Fruit fly (Drosophila melanogaster) whole organism, prepupa: ENCODE results near the gene CG33644.

Experiments
- CG10631 ChIP-seq: fragments of 200-800 bp; sonication (Bioruptor generic); optimal IDR thresholded peaks from 2 replicates; lab custom pipeline; 2016; ENCODE audit warnings: missing biosample characterization, missing genetic modification characterization
- CG10669 ChIP-seq: fragments of 200-800 bp; sonication (Bioruptor generic); optimal IDR thresholded peaks from 3 replicates; lab custom pipeline; 2018; ENCODE audit warnings: missing biosample characterization, mild to moderate bottlenecking, missing genetic modification characterization, moderate library complexity
- CG11902 ChIP-seq: fragments of 200-800 bp; sonication (Bioruptor generic); optimal IDR thresholded peaks from 3 replicates; lab custom pipeline; 2016; ENCODE audit warnings: missing biosample characterization, missing genetic modification characterization
- CG15336 ChIP-seq: fragments of 200-800 bp; sonication (Bioruptor generic); IDR thresholded peaks from 2 replicates; pipeline ENCODE4 v1.3.6; 2022; ENCODE audit warnings: missing biosample characterization, missing genetic modification characterization
- CG3032 ChIP-seq: fragments of 200-800 bp; optimal IDR thresholded peaks from 2 replicates; lab custom pipeline; 2019; ENCODE audit warnings: missing biosample characterization, mild to moderate bottlenecking, missing genetic modification characterization, moderate library complexity
- CG32006 ChIP-seq: fragments of 200-800 bp; sonication (Bioruptor generic); optimal IDR thresholded peaks from 3 replicates; lab custom pipeline; 2017; ENCODE audit warnings: missing biosample characterization, mild to moderate bottlenecking, missing genetic modification characterization
- CG34406 ChIP-seq: fragments of 200-800 bp; sonication (Bioruptor generic); optimal IDR thresholded peaks from 3 replicates; lab custom pipeline; 2016; ENCODE audit warnings: missing biosample characterization, missing genetic modification characterization
- CG6163 ChIP-seq: fragments of 200-800 bp; sonication (Bioruptor generic); IDR thresholded peaks from 3 replicates; pipeline ENCODE4 v1.3.6; 2022; ENCODE audit warnings: missing biosample characterization, missing genetic modification characterization
- CG6276 ChIP-seq: fragments of 200-800 bp; sonication (Bioruptor generic); optimal IDR thresholded peaks from 2 replicates; lab custom pipeline; 2017; ENCODE audit warnings: missing biosample characterization, mild to moderate bottlenecking, missing genetic modification characterization
- CG6792 ChIP-seq: fragments of 200-800 bp; sonication (Bioruptor generic); optimal IDR thresholded peaks from 3 replicates; lab custom pipeline; 2016; ENCODE audit warnings: missing biosample characterization, missing genetic modification characterization
- CG6808 ChIP-seq: fragments of 200-800 bp; sonication (Bioruptor generic); optimal IDR thresholded peaks from 3 replicates; lab custom pipeline; 2017; ENCODE audit warnings: missing biosample characterization, missing genetic modification characterization, mild to moderate bottlenecking, moderate library complexity, missing genetic modification reagents
- CG8632 ChIP-seq: fragments of 200-800 bp; sonication (Bioruptor generic); optimal IDR thresholded peaks from 3 replicates; lab custom pipeline; 2016; ENCODE audit warnings: missing biosample characterization, missing genetic modification characterization
- CG9139 ChIP-seq: fragments of 200-800 bp; sonication (Bioruptor generic); optimal IDR thresholded peaks from 3 replicates; lab custom pipeline; 2017; ENCODE audit warnings: missing biosample characterization, mild to moderate bottlenecking, missing genetic modification characterization
- Eip75B ChIP-seq: fragments of 200-800 bp; sonication (Bioruptor generic); optimal IDR thresholded peaks from 3 replicates; lab custom pipeline; 2016; ENCODE audit warnings: missing biosample characterization, missing genetic modification characterization
- Eip78C ChIP-seq: fragments of 200-800 bp; sonication (Bioruptor generic); peaks from one replicate; lab custom pipeline; 2016; ENCODE audit warnings: missing biosample characterization, missing genetic modification characterization
- Eip93F ChIP-seq: fragments of 200-800 bp; sonication (Bioruptor generic); optimal IDR thresholded peaks from 2 replicates; lab custom pipeline; 2016; ENCODE audit warnings: missing biosample characterization, mild to moderate bottlenecking, missing genetic modification characterization
- Ets21C ChIP-seq: fragments of 200-800 bp; sonication (Bioruptor generic); optimal IDR thresholded peaks from 3 replicates; lab custom pipeline; 2016; ENCODE audit warnings: missing biosample characterization, missing genetic modification characterization
- Gug ChIP-seq: fragments of 200-800 bp; sonication (Bioruptor generic); IDR thresholded peaks from 2 replicates; pipeline ENCODE4 v1.3.6; 2022; ENCODE audit warnings: missing biosample characterization, missing genetic modification characterization
- Hr4 ChIP-seq: fragments of 200-800 bp; sonication (Bioruptor generic); optimal IDR thresholded peaks from 3 replicates; lab custom pipeline; 2016; ENCODE audit warnings: missing biosample characterization, missing genetic modification characterization
- Lpt ChIP-seq: fragments of 200-800 bp; sonication (Bioruptor generic); optimal IDR thresholded peaks from 3 replicates; lab custom pipeline; 2016; ENCODE audit warnings: missing biosample characterization, missing genetic modification characterization
- OdsH ChIP-seq: fragments of 200-800 bp; sonication (Bioruptor generic); optimal IDR thresholded peaks from 3 replicates; lab custom pipeline; 2016; ENCODE audit warnings: missing biosample characterization, missing genetic modification characterization
- Sox102F ChIP-seq: fragments of 200-800 bp; sonication (Bioruptor generic); optimal IDR thresholded peaks from 2 replicates; lab custom pipeline; 2016; ENCODE audit warnings: missing biosample characterization, mild to moderate bottlenecking, missing genetic modification characterization
- Sox15 ChIP-seq: fragments of 200-800 bp; sonication (Bioruptor generic); optimal IDR thresholded peaks from 3 replicates; lab custom pipeline; 2016; ENCODE audit warnings: missing biosample characterization, missing genetic modification characterization
- acj6 ChIP-seq: fragments of 200-800 bp; sonication (Bioruptor generic); optimal IDR thresholded peaks from 3 replicates; lab custom pipeline; 2016; ENCODE audit warnings: missing biosample characterization, missing genetic modification characterization
- cyc ChIP-seq: fragments of 200-800 bp; sonication (Bioruptor generic); optimal IDR thresholded peaks from 3 replicates; lab custom pipeline; 2016; ENCODE audit warnings: missing biosample characterization, missing genetic modification characterization
- dac ChIP-seq: fragments of 200-800 bp; sonication (Bioruptor generic); optimal IDR thresholded peaks from 2 replicates; lab custom pipeline; 2017; ENCODE audit warnings: missing biosample characterization, mild to moderate bottlenecking, missing genetic modification characterization
- dsx ChIP-seq: fragments of 200-800 bp; optimal IDR thresholded peaks from 3 replicates; lab custom pipeline; 2019; ENCODE audit warnings: missing biosample characterization, mild to moderate bottlenecking, missing genetic modification characterization, moderate library complexity; ENCODE audit not compliant: poor library complexity, severe bottlenecking
- eg ChIP-seq: fragments of 200-800 bp; sonication (Bioruptor generic); IDR thresholded peaks from 3 replicates; pipeline ENCODE4 v1.3.6; 2022; ENCODE audit warnings: missing biosample characterization, missing genetic modification characterization
- fd59A ChIP-seq: fragments of 200-800 bp; sonication (Bioruptor generic); optimal IDR thresholded peaks from 2 replicates; lab custom pipeline; 2017; ENCODE audit warnings: missing biosample characterization, mild to moderate bottlenecking, missing genetic modification characterization, missing genetic modification reagents
- fd85E ChIP-seq: fragments of 200-800 bp; sonication (Bioruptor generic); optimal IDR thresholded peaks from 3 replicates; lab custom pipeline; 2016; ENCODE audit warnings: missing biosample characterization, missing genetic modification characterization
- fkh ChIP-seq: fragments of 200-800 bp; sonication (Bioruptor generic); optimal IDR thresholded peaks from 3 replicates; lab custom pipeline; 2017; ENCODE audit warnings: missing biosample characterization, mild to moderate bottlenecking, missing genetic modification characterization, moderate library complexity
- lz ChIP-seq: fragments of 200-800 bp; sonication (Bioruptor generic); optimal IDR thresholded peaks from 3 replicates; lab custom pipeline; 2016; ENCODE audit warnings: missing biosample characterization, missing genetic modification characterization
- pdm3 ChIP-seq: fragments of 200-800 bp; sonication (Bioruptor generic); optimal IDR thresholded peaks from 3 replicates; lab custom pipeline; 2016; ENCODE audit warnings: missing biosample characterization, missing genetic modification characterization
- salr ChIP-seq, 2 experiments: fragments of 200-800 bp; sonication (Bioruptor generic); optimal IDR thresholded peaks; 3 replicates each; lab custom pipeline; 2016 to 2018; ENCODE audit warnings: missing biosample characterization in 2 of 2, missing genetic modification characterization in 2 of 2, mild to moderate bottlenecking in 1 of 2
- ss ChIP-seq, 2 experiments: fragments of 200-800 bp; sonication (Bioruptor generic); optimal IDR thresholded peaks; 2 replicates in 1 of 2; 3 replicates in 1 of 2; lab custom pipeline; 2017 to 2018; ENCODE audit warnings: mild to moderate bottlenecking in 2 of 2, missing biosample characterization in 2 of 2, missing genetic modification characterization in 2 of 2, moderate library complexity in 1 of 2
- svp ChIP-seq: fragments of 200-800 bp; sonication (Bioruptor generic); peaks from one replicate; lab custom pipeline; 2016; ENCODE audit warnings: missing biosample characterization, missing genetic modification characterization

CG33644 gene

dm6 chr2L:13552686-13553085 is 20.8 kb downstream of the CG33644 start:
- TF ChIP-seq dsx (GFP tag; lab: Kevin White, UChicago) = peak; percentile 46
- peak; percentile 62 for TF ChIP-seq svp (GFP tag; lab: Kevin White, UChicago)
- TF ChIP-seq CG6792 = no peak
- no peak for TF ChIP-seq cyc (GFP tag; lab: Kevin White, UChicago)
- TF ChIP-seq CG3032 (tag; lab: Kevin White, UChicago) = no peak
- no peak for TF ChIP-seq Ets21C (GFP tag; lab: Kevin White, UChicago)
- no peak for TF ChIP-seq CG15336 (GFP tag; lab: Robert Waterston, UW)
- no peak for TF ChIP-seq Sox102F (GFP tag; lab: Kevin White, UChicago)
- no peak for TF ChIP-seq pdm3
- TF ChIP-seq CG9139 (GFP tag; lab: Kevin White, UChicago) = no peak
- TF ChIP-seq dac (GFP tag; lab: Kevin White, UChicago) = no peak
- peak in 1 of 2 experiments; percentile 31 for TF ChIP-seq ss (GFP tag; optimal IDR thresholded peaks at IDR 0.05; lab: Kevin White, UChicago)
- TF ChIP-seq acj6 = no peak
- TF ChIP-seq eg (GFP tag; lab: Robert Waterston, UW) = no peak
- TF ChIP-seq CG6808 (GFP tag; lab: Kevin White, UChicago) = no peak
- no peak for TF ChIP-seq CG11902 (GFP tag; lab: Kevin White, UChicago)
- TF ChIP-seq CG32006 (GFP tag; lab: Kevin White, UChicago) = no peak
- TF ChIP-seq salr (GFP tag; optimal IDR thresholded peaks at IDR 0.05; lab: Kevin White, UChicago) = no peak
- TF ChIP-seq Eip78C (GFP tag; lab: Kevin White, UChicago) = no peak
- no peak for TF ChIP-seq CG6163 (GFP tag; lab: Robert Waterston, UW)

dm6 chr2L:13554547-13555159 is 22.8 kb downstream of the CG33644 start:
- TF ChIP-seq CG6163 (GFP tag; lab: Robert Waterston, UW) (peak; percentile 47; the same call in 2 of the 3 replicates), CG11902 (GFP tag; lab: Kevin White, UChicago) (no peak), Eip75B (GFP tag; lab: Kevin White, UChicago) (peak; percentile 1), Eip93F (GFP tag; lab: Kevin White, UChicago) (no peak), Eip78C (GFP tag; lab: Kevin White, UChicago) (peak; percentile 52), Lpt (GFP tag; lab: Kevin White, UChicago) (peak; percentile 46), Hr4 (GFP tag; lab: Kevin White, UChicago) (no peak), fkh (GFP tag; lab: Kevin White, UChicago) (no peak), ss (GFP tag; optimal IDR thresholded peaks at IDR 0.05; lab: Kevin White, UChicago) (peak in 1 of 2 experiments; percentile 35), dsx (GFP tag; lab: Kevin White, UChicago) (peak; percentile 14), CG6808 (GFP tag; lab: Kevin White, UChicago) (peak; percentile 24), Sox102F (GFP tag; lab: Kevin White, UChicago) (peak; percentile 3)
- TF ChIP-seq, all 60 proteins: peak for 8

- TF ChIP-seq fkh (GFP tag; lab: Kevin White, UChicago) = no peak
- no peak for TF ChIP-seq svp (GFP tag; lab: Kevin White, UChicago)
- TF ChIP-seq Gug (GFP tag; lab: Robert Waterston, UW) = no peak
- TF ChIP-seq, all 60 proteins: peak for 0
These were observed 23.5 kb downstream of the CG33644 start for dm6 chr2L:13555397-13555796.

- TF ChIP-seq CG10631 (GFP tag; lab: Kevin White, UChicago) (no peak), salr (GFP tag; optimal IDR thresholded peaks at IDR 0.05; lab: Kevin White, UChicago) (no peak), Sox15 (GFP tag; lab: Kevin White, UChicago) (no peak), CG10669 (GFP tag; lab: Kevin White, UChicago) (no peak), Sox102F (GFP tag; lab: Kevin White, UChicago) (no peak), fd59A (GFP tag; lab: Kevin White, UChicago) (no peak)
These were observed 37.1 kb downstream of the CG33644 start for dm6 chr2L:13568938-13569337.

- TF ChIP-seq lz (no peak), svp (GFP tag; lab: Kevin White, UChicago) (peak; percentile 77), CG6163 (GFP tag; lab: Robert Waterston, UW) (no peak), CG8632 (GFP tag; lab: Kevin White, UChicago) (no peak), Lpt (GFP tag; lab: Kevin White, UChicago) (no peak), CG15336 (GFP tag; lab: Robert Waterston, UW) (no peak), Eip78C (GFP tag; lab: Kevin White, UChicago) (peak; percentile 74), Sox102F (GFP tag; lab: Kevin White, UChicago) (peak; percentile 12), OdsH (peak; percentile 2), CG10631 (GFP tag; lab: Kevin White, UChicago) (no peak), CG32006 (GFP tag; lab: Kevin White, UChicago) (no peak), fd85E (no peak), CG6276 (GFP tag; lab: Kevin White, UChicago) (no peak), fd59A (GFP tag; lab: Kevin White, UChicago) (no peak), CG11902 (GFP tag; lab: Kevin White, UChicago) (no peak), CG34406 (GFP tag; lab: Kevin White, UChicago) (no peak), ss (GFP tag; optimal IDR thresholded peaks at IDR 0.05; lab: Kevin White, UChicago) (no peak)
These were observed 38.1 kb downstream of the CG33644 start for dm6 chr2L:13570016-13570415.
